2 worm cellular contexts compared by ENCODE assay signal in the genomic region with DNA sequence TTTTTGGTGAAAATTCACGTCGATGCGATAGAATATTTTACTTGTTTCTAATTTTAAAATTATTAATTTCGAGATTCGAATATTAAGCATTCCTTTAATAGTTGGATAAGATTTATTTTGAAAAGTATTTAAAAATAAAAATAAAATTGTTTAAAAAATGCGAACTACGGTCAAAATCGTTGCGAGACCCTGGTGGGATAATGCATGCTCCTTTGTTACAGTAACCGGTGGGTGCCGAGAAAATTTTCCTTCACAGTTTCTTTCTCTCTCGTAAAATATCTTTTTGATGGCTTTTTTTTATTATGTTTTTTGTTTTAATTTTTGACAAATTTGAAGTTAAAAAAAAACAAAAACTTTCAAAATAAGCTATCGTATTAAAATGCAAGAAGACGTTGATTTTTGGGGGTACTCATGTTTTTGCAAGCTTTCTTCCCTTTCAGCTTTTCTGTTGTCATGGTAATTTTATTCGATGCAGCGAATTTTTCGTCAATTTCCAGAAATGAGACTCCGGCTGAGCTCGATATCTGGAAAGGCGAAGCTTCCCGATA.
TF ChIP-seq lines count a peak whose summit lies in the region.

TSS of gene dgtr-1 (plus strand) at position 498 of the 548 bp plus-strand sequence.

TF ChIP-seq in whole organism, L4 larva, 104 proteins besides CTCF, POLR2A, EP300 and RAD21:
- peak in 1 of 2 experiments; percentile 51 for TF ChIP-seq lsy-2 (tag; optimal IDR thresholded peaks at IDR 0.05; lab: Kevin White, UChicago)
- no peak for TF ChIP-seq mxl-3 (GFP tag; optimal IDR thresholded peaks at IDR 0.05; lab: Kevin White, UChicago)
- TF ChIP-seq snpc-1.2 (GFP tag; IDR thresholded peaks at IDR 0.05; lab: Robert Waterston, UW), result 0 out of 2 replicates have a peak, but pooled peaks have one; percentile 22
- TF ChIP-seq F37D6.2 (tag; optimal IDR thresholded peaks at IDR 0.05; lab: Kevin White, UChicago), result no peak
- TF ChIP-seq ztf-7 (tag; optimal IDR thresholded peaks at IDR 0.05; lab: Kevin White, UChicago), result no peak
- TF ChIP-seq T20F7.1 (GFP tag; optimal IDR thresholded peaks at IDR 0.05; lab: Kevin White, UChicago), result no peak
- no peak for TF ChIP-seq vab-7 (GFP tag; IDR thresholded peaks at IDR 0.05; lab: Robert Waterston, UW)

TF ChIP-seq in whole organism, young adult, 124 proteins besides CTCF, POLR2A, EP300 and RAD21:
- TF ChIP-seq madf-6 (GFP tag; IDR thresholded peaks at IDR 0.05; lab: Robert Waterston, UW) (peak; percentile 93), B0261.1 (tag; optimal IDR thresholded peaks at IDR 0.05; lab: Kevin White, UChicago) (no peak), rcor-1 (GFP tag; IDR thresholded peaks at IDR 0.05; lab: Robert Waterston, UW) (0 out of 2 replicates have a peak, but pooled peaks have one; percentile 8), Y79H2A.3 (GFP tag; conservative IDR thresholded peaks at IDR 0.05; lab: Robert Waterston, UW) (no peak), sptf-2 (GFP tag; optimal IDR thresholded peaks at IDR 0.05; lab: Kevin White, UChicago) (no peak), unc-130 (GFP tag; optimal IDR thresholded peaks at IDR 0.05; lab: Kevin White, UChicago) (no peak), lin-54 (GFP tag; optimal IDR thresholded peaks at IDR 0.05; lab: Kevin White, UChicago) (peak; percentile 54), madf-10 (tag; optimal IDR thresholded peaks at IDR 0.05; lab: Kevin White, UChicago) (no peak), ceh-91 (GFP tag; IDR thresholded peaks at IDR 0.05; lab: Robert Waterston, UW) (peak; percentile 67), gei-17 (GFP tag; optimal IDR thresholded peaks at IDR 0.05; lab: Kevin White, UChicago) (no peak), F33H1.4 (GFP tag; IDR thresholded peaks at IDR 0.05; lab: Robert Waterston, UW) (peak; percentile 93), madf-8 (GFP tag; conservative IDR thresholded peaks at IDR 0.05; lab: Robert Waterston, UW) (peak; percentile 77), atf-7 (tag; optimal IDR thresholded peaks at IDR 0.05; lab: Kevin White, UChicago) (no peak), efl-1 (GFP tag; optimal IDR thresholded peaks at IDR 0.05; lab: Kevin White, UChicago) (peak; percentile 17), ekl-4 (GFP tag; IDR thresholded peaks at IDR 0.05; lab: Robert Waterston, UW) (no peak), F22D6.2 (tag; optimal IDR thresholded peaks at IDR 0.05; lab: Kevin White, UChicago) (no peak), snpc-1.3 (tag; optimal IDR thresholded peaks at IDR 0.05; lab: Kevin White, UChicago; ENCODE audit: insufficient read depth) (peak; percentile 77), him-1 (tag; optimal IDR thresholded peaks at IDR 0.05; lab: Kevin White, UChicago) (peak; percentile 18), snpc-3.4 (tag; optimal IDR thresholded peaks at IDR 0.05; lab: Kevin White, UChicago) (peak; percentile 17), xnd-1 (tag; optimal IDR thresholded peaks at IDR 0.05; lab: Kevin White, UChicago) (peak; percentile 78), lsl-1 (GFP tag; optimal IDR thresholded peaks at IDR 0.05; lab: Kevin White, UChicago) (peak; percentile 97)
